Worm (Caenorhabditis elegans): Measurements from ENCODE around the gene D2023.4.
A peak's percentile ranks its signal among the peaks of the same experiment; 100 is the strongest.

D2023.4 gene

ce11 chrV:11811921-11812320 is 13.6 kb downstream of the D2023.4 start, which contains the start of gene D2023.3:
Gene D2023.3, minus strand, starts transcription at chrV:11812021.
- TF ChIP-seq nhr-23 (tag; optimal IDR thresholded peaks at IDR 0.05) (no peak), ztf-11 (tag; optimal IDR thresholded peaks at IDR 0.05) (no peak), nhr-28 (tag; optimal IDR thresholded peaks at IDR 0.05) (no peak), nhr-43 (tag; optimal IDR thresholded peaks at IDR 0.05; ENCODE audit: poor library complexity, severe bottlenecking) (no peak), fos-1 (tag; optimal IDR thresholded peaks at IDR 0.05) (no peak), R02D3.7 (tag; optimal IDR thresholded peaks at IDR 0.05) (no peak), elt-1 (tag; optimal IDR thresholded peaks at IDR 0.05) (no peak), nhr-11 (tag; optimal IDR thresholded peaks at IDR 0.05) (no peak), elt-2 (tag; optimal IDR thresholded peaks at IDR 0.05) (no peak), aly-2 (tag; optimal IDR thresholded peaks at IDR 0.05) (no peak), eor-1 (tag; optimal IDR thresholded peaks at IDR 0.05) (no peak), hmg-11 (tag; optimal IDR thresholded peaks at IDR 0.05) (no peak), lsy-12 (tag; optimal IDR thresholded peaks at IDR 0.05) (no peak), ceh-82 (tag; optimal IDR thresholded peaks at IDR 0.05) (no peak), unc-62 (GFP tag; optimal IDR thresholded peaks at IDR 0.05) (no peak), ceh-16 (tag; optimal IDR thresholded peaks at IDR 0.05) (no peak), ZK546.5 (tag; optimal IDR thresholded peaks at IDR 0.05) (no peak), nhr-237 (tag; optimal IDR thresholded peaks at IDR 0.05) (no peak), ceh-28 (tag; optimal IDR thresholded peaks at IDR 0.05) (no peak)

- TF ChIP-seq nhr-23 (tag; optimal IDR thresholded peaks at IDR 0.05) (no peak), nhr-77 (tag; optimal IDR thresholded peaks at IDR 0.05) (no peak), ceh-28 (tag; optimal IDR thresholded peaks at IDR 0.05) (no peak), lin-39 (tag; optimal IDR thresholded peaks at IDR 0.05) (no peak), hmg-11 (tag; optimal IDR thresholded peaks at IDR 0.05) (no peak), unc-62 (GFP tag; optimal IDR thresholded peaks at IDR 0.05) (no peak), R02D3.7 (tag; optimal IDR thresholded peaks at IDR 0.05) (no peak), ztf-4 (tag; optimal IDR thresholded peaks at IDR 0.05) (no peak), elt-3 (tag; optimal IDR thresholded peaks at IDR 0.05) (no peak), ceh-82 (tag; optimal IDR thresholded peaks at IDR 0.05) (no peak), fos-1 (tag; optimal IDR thresholded peaks at IDR 0.05) (no peak), mdl-1 (tag; optimal IDR thresholded peaks at IDR 0.05) (no peak), jun-1 (tag; optimal IDR thresholded peaks at IDR 0.05) (no peak), nhr-76 (tag; optimal IDR thresholded peaks at IDR 0.05) (no peak), unc-39 (tag; optimal IDR thresholded peaks at IDR 0.05) (no peak), ama-1 (optimal IDR thresholded peaks at IDR 0.05) (no peak), nhr-12 (tag; optimal IDR thresholded peaks at IDR 0.05) (no peak), mml-1 (tag; optimal IDR thresholded peaks at IDR 0.05) (no peak), aly-2 (tag; optimal IDR thresholded peaks at IDR 0.05) (no peak)
These were observed 15.6 kb downstream of the D2023.4 start for ce11 chrV:11809935-11810334.

ce11 chrV:11803518-11803994 is 22.0 kb downstream of the D2023.4 start:
- TF ChIP-seq nhr-43 (tag; optimal IDR thresholded peaks at IDR 0.05; ENCODE audit: poor library complexity, severe bottlenecking) (peak; percentile 40), elt-3 (tag; optimal IDR thresholded peaks at IDR 0.05) (peak in 1 of 3 experiments; percentile 17), eor-1 (tag; optimal IDR thresholded peaks at IDR 0.05) (no peak), nhr-25 (tag; optimal IDR thresholded peaks at IDR 0.05) (peak; percentile 10)

- TF ChIP-seq nfya-1 (tag; optimal IDR thresholded peaks at IDR 0.05; ENCODE audit: insufficient read depth) = peak; percentile 27
- no peak for TF ChIP-seq nhr-12 (tag; optimal IDR thresholded peaks at IDR 0.05)
- no peak for TF ChIP-seq fkh-10 (GFP tag; optimal IDR thresholded peaks at IDR 0.05)
- TF ChIP-seq ztf-4 (tag; optimal IDR thresholded peaks at IDR 0.05) = no peak
- peak; percentile 96 for TF ChIP-seq nhr-25 (tag; optimal IDR thresholded peaks at IDR 0.05)
- peak; percentile 60 for TF ChIP-seq mml-1 (tag; optimal IDR thresholded peaks at IDR 0.05)
- no peak for TF ChIP-seq nhr-28 (tag; optimal IDR thresholded peaks at IDR 0.05)
- TF ChIP-seq ceh-9 (tag; optimal IDR thresholded peaks at IDR 0.05) = no peak
- no peak for TF ChIP-seq pha-4 (tag; optimal IDR thresholded peaks at IDR 0.05)
- no peak for TF ChIP-seq ceh-82 (tag; optimal IDR thresholded peaks at IDR 0.05)
- no peak for TF ChIP-seq sea-2 (GFP tag; optimal IDR thresholded peaks at IDR 0.05)
- TF ChIP-seq fkh-2 (tag; optimal IDR thresholded peaks at IDR 0.05) = no peak
- TF ChIP-seq fos-1 (tag; optimal IDR thresholded peaks at IDR 0.05) = no peak
- no peak for TF ChIP-seq eor-1 (tag; optimal IDR thresholded peaks at IDR 0.05)
- TF ChIP-seq egl-5 (tag; optimal IDR thresholded peaks at IDR 0.05) = no peak
- peak; percentile 86 for TF ChIP-seq tbx-2 (tag; optimal IDR thresholded peaks at IDR 0.05)
- TF ChIP-seq ceh-28 (tag; optimal IDR thresholded peaks at IDR 0.05) = peak; percentile 41
- no peak for TF ChIP-seq ztf-11 (tag; optimal IDR thresholded peaks at IDR 0.05)
- no peak for TF ChIP-seq lin-39 (tag; optimal IDR thresholded peaks at IDR 0.05)
- TF ChIP-seq nhr-237 (tag; optimal IDR thresholded peaks at IDR 0.05) = no peak
- peak; percentile 81 to 94 (median 89) for TF ChIP-seq elt-3 (tag; optimal IDR thresholded peaks at IDR 0.05)
- TF ChIP-seq lin-15B (tag; optimal IDR thresholded peaks at IDR 0.05) = no peak
- peak; percentile 76 for TF ChIP-seq mdl-1 (tag; optimal IDR thresholded peaks at IDR 0.05)
- no peak for TF ChIP-seq aly-2 (tag; optimal IDR thresholded peaks at IDR 0.05)
- TF ChIP-seq egl-27 (tag; optimal IDR thresholded peaks at IDR 0.05) = peak; percentile 90
- TF ChIP-seq zag-1 (tag; optimal IDR thresholded peaks at IDR 0.05) = no peak
- no peak for TF ChIP-seq nhr-11 (tag; optimal IDR thresholded peaks at IDR 0.05)
- peak; percentile 65 for TF ChIP-seq lsy-12 (tag; optimal IDR thresholded peaks at IDR 0.05)
- TF ChIP-seq nhr-67 (tag; optimal IDR thresholded peaks at IDR 0.05) = no peak
- no peak for TF ChIP-seq nhr-77 (tag; optimal IDR thresholded peaks at IDR 0.05)
- TF ChIP-seq skn-1 (tag; optimal IDR thresholded peaks at IDR 0.05) = no peak
- TF ChIP-seq snpc-4 (tag; optimal IDR thresholded peaks at IDR 0.05) = no peak
- no peak for TF ChIP-seq ama-1 (optimal IDR thresholded peaks at IDR 0.05)
- peak; percentile 32 for TF ChIP-seq elt-2 (tag; optimal IDR thresholded peaks at IDR 0.05)
These were observed 23.1 kb downstream of the D2023.4 start for ce11 chrV:11802508-11802907.

All from whole organism, L3 larva.